Worm (Caenorhabditis elegans) whole organism, L4 larva: ENCODE measurements around the gene eef-1G.

Experiments used
- D1046.2 ChIP-seq: fragments of 200-800 bp; sonication (Bioruptor generic); IDR thresholded peaks from 2 replicates; pipeline ENCODE4 v1.3.6; 2022; ENCODE audit warnings: missing genetic modification characterization, missing compliant biosample characterization
- T20F7.1 ChIP-seq: fragments of 200-800 bp; sonication (Bioruptor generic); optimal IDR thresholded peaks from 2 replicates; lab custom pipeline; 2018; ENCODE audit warnings: mild to moderate bottlenecking, missing genetic modification characterization, missing compliant biosample characterization
- T26A8.4 ChIP-seq: fragments of 200-800 bp; sonication (Bioruptor generic); IDR thresholded peaks from 2 replicates; pipeline ENCODE4 v1.3.6; 2022; ENCODE audit warnings: missing genetic modification characterization, missing compliant biosample characterization
- ZK337.2 ChIP-seq: fragments of 200-800 bp; sonication (Bioruptor generic); IDR thresholded peaks from 2 replicates; pipeline ENCODE4 v1.3.6; 2022; ENCODE audit warnings: missing genetic modification reagents, missing genetic modification characterization, missing compliant biosample characterization
- aha-1 ChIP-seq: fragments of 150-350 bp; peaks from one replicate; lab custom pipeline; 2014; ENCODE audit warnings: missing biosample characterization, missing genetic modification characterization
- arid-1 ChIP-seq: fragments of 200-800 bp; sonication (Bioruptor generic); conservative IDR thresholded peaks from 2 replicates; pipeline ENCODE4 v1.3.6; 2022; ENCODE audit warnings: missing genetic modification reagents, missing genetic modification characterization, missing compliant biosample characterization
- ceh-20 ChIP-seq: fragments of 200-800 bp; sonication (Bioruptor generic); IDR thresholded peaks from 2 replicates; pipeline ENCODE4 v1.3.6; 2022; ENCODE audit warnings: missing genetic modification reagents, missing genetic modification characterization, missing compliant biosample characterization
- ces-1 ChIP-seq: fragments of 150-350 bp; sonication (generic microtip); optimal IDR thresholded peaks from 4 replicates; lab custom pipeline; 2014; ENCODE audit warnings: missing biosample characterization, missing genetic modification reagents, missing genetic modification characterization
- cey-2 ChIP-seq: sonication (generic microtip); optimal IDR thresholded peaks from 3 replicates; lab custom pipeline; 2017; ENCODE audit warnings: missing genetic modification characterization, mild to moderate bottlenecking, missing compliant biosample characterization, antibody characterized with exemption, borderline replicate concordance; ENCODE audit not compliant: insufficient read depth
- ctbp-1 ChIP-seq: fragments of 200-800 bp; sonication (Bioruptor generic); IDR thresholded peaks from 2 replicates; pipeline ENCODE4 v1.3.6; 2022; ENCODE audit warnings: missing genetic modification reagents, missing genetic modification characterization, missing compliant biosample characterization
- daf-12 ChIP-seq: fragments of 150-350 bp; optimal IDR thresholded peaks from 2 replicates; lab custom pipeline; 2014; ENCODE audit warnings: missing biosample characterization, missing genetic modification reagents, missing genetic modification characterization
- daf-16 ChIP-seq, 3 experiments: sonication (generic microtip); optimal IDR thresholded peaks; 2 replicates each; lab custom pipeline; 2016 to 2017; ENCODE audit warnings: missing genetic modification characterization in 3 of 3, missing genetic modification reagents in 3 of 3, mild to moderate bottlenecking in 2 of 3, missing compliant biosample characterization in 2 of 3, missing biosample characterization in 1 of 3, moderate library complexity in 1 of 3
- daf-19 ChIP-seq: fragments of 200-800 bp; sonication (Bioruptor generic); conservative IDR thresholded peaks from 2 replicates; pipeline ENCODE4 v1.3.6; 2022; ENCODE audit warnings: missing genetic modification characterization, missing compliant biosample characterization
- daf-8 ChIP-seq: fragments of 200-800 bp; sonication (Bioruptor generic); IDR thresholded peaks from 2 replicates; pipeline ENCODE4 v1.3.6; 2022; ENCODE audit warnings: missing genetic modification characterization, missing compliant biosample characterization
- dmd-6 ChIP-seq: fragments of 200-800 bp; sonication (Bioruptor generic); IDR thresholded peaks from 2 replicates; pipeline ENCODE4 v1.3.6; 2022; ENCODE audit warnings: missing genetic modification reagents, missing genetic modification characterization, missing compliant biosample characterization
- dve-1 ChIP-seq: sonication (generic microtip); optimal IDR thresholded peaks from 2 replicates; lab custom pipeline; 2017; ENCODE audit warnings: antibody characterized with exemption, mild to moderate bottlenecking, missing genetic modification characterization, missing compliant biosample characterization; ENCODE audit not compliant: insufficient read depth
- fkh-10 ChIP-seq: fragments of 150-350 bp; optimal IDR thresholded peaks from 2 replicates; lab custom pipeline; 2014; ENCODE audit warnings: missing biosample characterization, missing genetic modification reagents, missing genetic modification characterization
- hif-1 ChIP-seq, 2 experiments: sonication (generic microtip); optimal IDR thresholded peaks; 2 replicates each; lab custom pipeline; 2016 to 2017; ENCODE audit warnings: missing compliant biosample characterization in 2 of 2, missing genetic modification characterization in 2 of 2, missing genetic modification reagents in 2 of 2, missing genotype in 2 of 2, mild to moderate bottlenecking in 1 of 2
- hlh-11 ChIP-seq: fragments of 200-800 bp; sonication (Bioruptor generic); optimal IDR thresholded peaks from 2 replicates; lab custom pipeline; 2018; ENCODE audit warnings: mild to moderate bottlenecking, missing genetic modification characterization, missing compliant biosample characterization
- hlh-30 ChIP-seq: sonication (generic microtip); optimal IDR thresholded peaks from 2 replicates; lab custom pipeline; 2017; ENCODE audit warnings: antibody characterized with exemption, mild to moderate bottlenecking, missing genetic modification characterization, missing compliant biosample characterization; ENCODE audit not compliant: insufficient read depth
- hmg-1.1 ChIP-seq: fragments of 200-800 bp; sonication (Bioruptor generic); IDR thresholded peaks from 2 replicates; pipeline ENCODE4 v1.3.6; 2022; ENCODE audit warnings: missing genetic modification reagents, missing genetic modification characterization, missing compliant biosample characterization
- lim-7 ChIP-seq: fragments of 200-800 bp; sonication (Bioruptor generic); IDR thresholded peaks from 2 replicates; pipeline ENCODE4 v1.3.6; 2022; ENCODE audit warnings: missing genetic modification characterization, missing compliant biosample characterization
- lin-1 ChIP-seq: fragments of 200-800 bp; sonication (Bioruptor generic); IDR thresholded peaks from 2 replicates; pipeline ENCODE4 v1.3.6; 2022; ENCODE audit warnings: missing genetic modification reagents, missing genetic modification characterization, missing compliant biosample characterization
- lin-13 ChIP-seq: fragments of 150-350 bp; optimal IDR thresholded peaks from 2 replicates; lab custom pipeline; 2014; ENCODE audit warnings: missing biosample characterization, missing genetic modification reagents, missing genetic modification characterization
- mdl-1 ChIP-seq, 2 experiments: fragments of 150-350 bp in 1 of 2; sonication (generic microtip) in 1 of 2; optimal IDR thresholded peaks; 2 replicates each; lab custom pipeline; 2014 to 2017; ENCODE audit warnings: missing biosample characterization in 2 of 2, missing genetic modification characterization in 2 of 2
- mep-1 ChIP-seq: fragments of 150-350 bp; sonication (generic microtip); optimal IDR thresholded peaks from 3 replicates; lab custom pipeline; 2014; ENCODE audit warnings: missing biosample characterization, missing genetic modification characterization
- mxl-2 ChIP-seq: fragments of 200-800 bp; sonication (Bioruptor generic); conservative IDR thresholded peaks from 2 replicates; pipeline ENCODE4 v1.3.6; 2022; ENCODE audit warnings: missing genetic modification reagents, missing genetic modification characterization, missing compliant biosample characterization
- mxl-3 ChIP-seq: fragments of 200-800 bp; sonication (Bioruptor generic); optimal IDR thresholded peaks from 2 replicates; lab custom pipeline; 2018; ENCODE audit warnings: mild to moderate bottlenecking, missing genetic modification characterization, missing compliant biosample characterization
- nhr-102 ChIP-seq: sonication (generic microtip); optimal IDR thresholded peaks from 2 replicates; lab custom pipeline; 2016; ENCODE audit warnings: mild to moderate bottlenecking, missing genetic modification characterization, moderate library complexity, missing compliant biosample characterization
- nhr-28 ChIP-seq: fragments of 150-350 bp; optimal IDR thresholded peaks from 2 replicates; lab custom pipeline; 2014; ENCODE audit warnings: missing biosample characterization, missing genetic modification characterization
- nhr-48 ChIP-seq: sonication (generic microtip); optimal IDR thresholded peaks from 2 replicates; lab custom pipeline; 2016; ENCODE audit warnings: mild to moderate bottlenecking, missing genetic modification characterization, missing compliant biosample characterization
- nhr-6 ChIP-seq: fragments of 150-350 bp; optimal IDR thresholded peaks from 2 replicates; lab custom pipeline; 2014; ENCODE audit warnings: missing biosample characterization, missing genetic modification characterization
- nhr-77 ChIP-seq: fragments of 150-350 bp; optimal IDR thresholded peaks from 2 replicates; lab custom pipeline; 2014; ENCODE audit warnings: missing biosample characterization, missing genetic modification characterization
- php-3 ChIP-seq: fragments of 200-800 bp; sonication (Bioruptor generic); IDR thresholded peaks from 2 replicates; pipeline ENCODE4 v1.3.6; 2022; ENCODE audit warnings: missing genetic modification reagents, missing genetic modification characterization, missing compliant biosample characterization
- spr-1 ChIP-seq: sonication (generic microtip); optimal IDR thresholded peaks from 2 replicates; lab custom pipeline; 2016; ENCODE audit warnings: mild to moderate bottlenecking, missing genetic modification characterization, missing compliant biosample characterization
- tag-97 ChIP-seq: fragments of 200-800 bp; sonication (Bioruptor generic); IDR thresholded peaks from 2 replicates; pipeline ENCODE4 v1.3.6; 2022; ENCODE audit warnings: missing genetic modification characterization, missing compliant biosample characterization
- tra-1 ChIP-seq: fragments of 200-800 bp; sonication (Bioruptor generic); IDR thresholded peaks from 2 replicates; pipeline ENCODE4 v1.3.6; 2022; ENCODE audit warnings: missing genetic modification reagents, missing genetic modification characterization, missing compliant biosample characterization
- unc-130 ChIP-seq: sonication (generic microtip); optimal IDR thresholded peaks from 2 replicates; lab custom pipeline; 2016; ENCODE audit warnings: missing genetic modification reagents, missing genetic modification characterization, missing compliant biosample characterization
- unc-62 ChIP-seq, 3 experiments: fragments of 150-350 bp in 1 of 3; sonication (generic microtip); optimal IDR thresholded peaks in 2 of 3; peaks in 1 of 3; 1 replicate in 1 of 3; 2 replicates in 2 of 3; lab custom pipeline; 2014 to 2017; ENCODE audit warnings: missing biosample characterization in 3 of 3, missing genetic modification characterization in 3 of 3, missing genetic modification reagents in 3 of 3, missing genotype in 1 of 3
- zip-2 ChIP-seq: fragments of 150-350 bp; optimal IDR thresholded peaks from 2 replicates; lab custom pipeline; 2014; ENCODE audit warnings: missing biosample characterization, missing genetic modification characterization
- ztf-7 ChIP-seq: fragments of 150-350 bp; optimal IDR thresholded peaks from 2 replicates; lab custom pipeline; 2014; ENCODE audit warnings: missing biosample characterization, missing genetic modification characterization

eef-1G gene

DNA sequence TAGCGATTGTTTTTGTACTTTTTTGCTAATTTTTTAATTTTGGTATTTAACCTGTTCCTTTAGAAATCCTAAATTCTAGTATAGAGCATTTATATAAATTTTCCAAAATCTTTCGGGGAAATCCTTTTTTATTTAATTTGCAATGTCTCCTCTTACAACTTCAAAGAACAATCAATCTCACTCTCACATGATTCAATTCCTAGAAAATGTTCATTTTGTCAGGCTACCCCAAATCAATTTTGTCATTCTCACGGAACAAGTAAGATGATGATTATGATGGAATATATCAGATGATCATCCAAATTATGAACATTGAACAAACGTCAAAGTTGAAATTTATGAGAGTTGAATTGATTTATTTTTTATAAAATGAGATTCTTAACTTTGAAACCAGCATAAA is 28.2 kb upstream of the eef-1G start (continued):
- TF ChIP-seq daf-12 (tag; lab: Kevin White, UChicago): no peak
- TF ChIP-seq, all 104 proteins: peak for 22

DNA sequence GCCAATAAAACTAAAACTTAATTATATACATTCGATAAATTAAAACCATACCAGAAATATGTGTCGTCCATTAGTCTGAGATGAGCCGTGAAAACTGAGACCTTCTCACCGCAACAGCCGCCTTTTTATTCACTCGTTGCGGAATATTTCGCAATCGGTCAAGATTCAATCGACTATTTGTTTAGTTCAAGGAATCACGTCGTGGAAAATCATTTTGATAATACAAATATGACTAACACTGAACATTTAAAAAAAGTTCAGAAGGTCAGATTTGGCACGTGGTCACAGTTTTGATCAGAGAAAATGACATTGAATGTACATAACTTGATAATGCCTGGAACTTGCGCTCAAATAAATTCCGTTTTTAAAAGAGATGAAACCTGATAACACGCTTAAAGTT is 26.8 kb upstream of the eef-1G start, which contains the start of gene F17C11.11:
TSS of gene F17C11.11 (minus strand) at position 79 of the 400 bp plus-strand sequence.
- TF ChIP-seq dve-1 (peak; percentile 88), ces-1 (no peak), dmd-6 (GFP tag; lab: Robert Waterston, UW) (peak; percentile 77), mdl-1 (tag; optimal IDR thresholded peaks at IDR 0.05; lab: Kevin White, UChicago) (peak in 1 of 2 experiments; percentile 44), tra-1 (GFP tag; lab: Robert Waterston, UW) (0 out of 2 replicates have a peak, but pooled peaks have one; percentile 9), nhr-48 (tag; lab: Kevin White, UChicago) (peak; percentile 24), daf-8 (GFP tag; lab: Robert Waterston, UW) (no peak), hlh-30 (peak; percentile 75), ctbp-1 (GFP tag; lab: Robert Waterston, UW) (no peak), daf-16 (GFP tag; optimal IDR thresholded peaks at IDR 0.05; lab: Kevin White, UChicago) (no peak), daf-16 (tag; optimal IDR thresholded peaks at IDR 0.05; lab: Kevin White, UChicago) (peak; percentile 77), D1046.2 (GFP tag; lab: Robert Waterston, UW) (no peak), tag-97 (GFP tag; lab: Robert Waterston, UW) (no peak), ztf-7 (peak; percentile 76), ceh-20 (GFP tag; lab: Robert Waterston, UW) (no peak), cey-2 (tag; lab: Kevin White, UChicago) (peak; percentile 43), nhr-6 (tag; lab: Kevin White, UChicago) (peak; percentile 36), zip-2 (peak; percentile 96), aha-1 (tag; lab: Kevin White, UChicago) (peak; percentile 83), mxl-3 (GFP tag; lab: Kevin White, UChicago) (peak; percentile 35), hlh-11 (tag; lab: Kevin White, UChicago) (peak; percentile 63), nhr-102 (no peak), daf-12 (tag; lab: Kevin White, UChicago) (no peak), hif-1 (tag; optimal IDR thresholded peaks at IDR 0.05; lab: Kevin White, UChicago) (peak in 1 of 2 experiments; percentile 6), lim-7 (GFP tag; lab: Robert Waterston, UW) (no peak), unc-130 (no peak), lin-1 (GFP tag; lab: Robert Waterston, UW) (no peak)

DNA sequence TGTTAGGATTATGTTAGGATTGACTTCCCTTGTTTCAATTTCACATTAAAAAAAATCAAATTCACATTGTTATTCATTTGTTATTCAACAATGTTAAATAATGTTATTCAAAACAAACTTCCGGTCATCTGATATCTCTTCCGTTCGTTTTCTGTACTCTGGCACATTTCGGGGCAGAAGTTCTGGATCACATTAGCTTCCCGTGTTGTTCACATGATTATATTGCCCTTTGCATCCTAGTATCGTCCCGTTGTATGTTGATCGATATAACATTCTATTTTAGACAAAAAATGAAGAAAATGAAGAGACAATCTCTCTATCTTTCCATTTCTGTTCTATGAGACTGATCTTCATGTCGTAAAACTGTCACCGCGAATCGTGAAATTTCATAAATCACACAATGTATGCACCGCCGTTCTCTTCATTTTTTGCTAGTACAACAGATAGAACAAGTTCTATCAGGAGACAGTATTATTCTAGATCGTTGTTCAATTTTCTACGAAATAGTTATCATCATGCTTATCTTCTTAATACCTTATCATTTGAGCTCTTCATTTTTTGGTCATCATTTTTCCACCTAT is 25.4 kb upstream of the eef-1G start:
- TF ChIP-seq hlh-11 (tag; lab: Kevin White, UChicago) (no peak), ZK337.2 (GFP tag; lab: Robert Waterston, UW) (no peak), aha-1 (tag; lab: Kevin White, UChicago) (peak; percentile 72), dve-1 (peak; percentile 46), unc-62 (GFP tag; optimal IDR thresholded peaks at IDR 0.05 in 1 of 2; lab: Kevin White, UChicago) (peak in 1 of 2 experiments; percentile 44), unc-62 (tag; optimal IDR thresholded peaks at IDR 0.05; lab: Kevin White, UChicago) (no peak), mxl-2 (GFP tag; lab: Robert Waterston, UW) (peak; percentile 96), ceh-20 (GFP tag; lab: Robert Waterston, UW) (peak; percentile 32; the same call in 1 of the 2 replicates), php-3 (GFP tag; lab: Robert Waterston, UW) (peak; percentile 84), hlh-30 (peak; percentile 80), daf-8 (GFP tag; lab: Robert Waterston, UW) (no peak)

DNA sequence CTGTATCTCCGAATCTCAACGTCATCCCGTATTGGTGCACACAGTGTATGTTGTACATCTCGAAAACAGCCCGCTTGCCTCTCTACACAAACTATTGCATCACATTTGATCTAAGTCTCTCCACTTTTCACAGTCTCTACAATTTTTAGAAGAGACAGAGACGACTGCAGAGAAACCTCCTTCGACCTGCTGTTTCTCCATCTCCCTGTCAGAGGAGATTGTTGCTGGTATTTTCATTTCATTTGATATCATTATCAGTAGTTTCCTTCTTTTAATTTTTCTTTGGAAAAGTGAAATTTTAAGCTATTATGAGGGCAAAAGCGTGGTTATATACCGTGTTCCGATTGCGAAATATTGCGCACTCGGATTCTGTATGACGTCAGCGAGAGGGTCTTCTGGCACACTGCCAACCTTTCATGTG is 24.9 kb upstream of the eef-1G start:
- TF ChIP-seq mep-1 (tag; lab: Kevin White, UChicago) (peak; percentile 65), daf-16 (GFP tag; optimal IDR thresholded peaks at IDR 0.05; lab: Kevin White, UChicago) (no peak), daf-16 (tag; optimal IDR thresholded peaks at IDR 0.05; lab: Kevin White, UChicago) (peak; percentile 93), T26A8.4 (peak; percentile 77; the same call in 1 of the 2 replicates), daf-19 (GFP tag; lab: Robert Waterston, UW) (0 out of 2 replicates have a peak, but pooled peaks have one; percentile 23), arid-1 (GFP tag; lab: Robert Waterston, UW) (0 out of 2 replicates have a peak, but pooled peaks have one; percentile 10), nhr-77 (tag; lab: Kevin White, UChicago) (peak; percentile 66), spr-1 (tag; lab: Kevin White, UChicago) (peak; percentile 71), dmd-6 (GFP tag; lab: Robert Waterston, UW) (peak; percentile 85; the same call in 1 of the 2 replicates), lin-13 (GFP tag; lab: Kevin White, UChicago) (peak; percentile 67), nhr-6 (tag; lab: Kevin White, UChicago) (peak; percentile 8), fkh-10 (GFP tag; lab: Kevin White, UChicago) (no peak), unc-62 (GFP tag; optimal IDR thresholded peaks at IDR 0.05 in 1 of 2; lab: Kevin White, UChicago) (peak in 1 of 2 experiments; percentile 96), unc-62 (tag; optimal IDR thresholded peaks at IDR 0.05; lab: Kevin White, UChicago) (no peak), dve-1 (peak; percentile 88), hmg-1.1 (GFP tag; lab: Robert Waterston, UW) (peak; percentile 55; the same call in 1 of the 2 replicates), nhr-28 (tag; lab: Kevin White, UChicago) (peak; percentile 95), mxl-3 (GFP tag; lab: Kevin White, UChicago) (peak; percentile 75), T20F7.1 (peak; percentile 28), nhr-48 (tag; lab: Kevin White, UChicago) (peak; percentile 89)
